Worm (Caenorhabditis elegans): Measurements from ENCODE around the gene mab-9.

Gene mab-9

ce11 chrII:475890-476420 is 39.9 kb upstream of the mab-9 start, which contains the start of gene nsun-1:
nsun-1 (minus strand) TSS chrII:475940.
- TF ChIP-seq fax-1 (tag; optimal IDR thresholded peaks at IDR 0.05) (no peak), ztf-16 (tag; optimal IDR thresholded peaks at IDR 0.05) (peak; percentile 22), pat-9 (tag; optimal IDR thresholded peaks at IDR 0.05) (peak; percentile 29), tbx-7 (tag; optimal IDR thresholded peaks at IDR 0.05) (peak; percentile 51), lin-11 (tag; optimal IDR thresholded peaks at IDR 0.05) (no peak), ets-4 (tag; optimal IDR thresholded peaks at IDR 0.05) (peak; percentile 66), nhr-232 (tag; optimal IDR thresholded peaks at IDR 0.05) (no peak), unc-42 (tag; optimal IDR thresholded peaks at IDR 0.05) (peak; percentile 68), pqm-1 (tag; optimal IDR thresholded peaks at IDR 0.05) (no peak), C08G9.2 (tag; optimal IDR thresholded peaks at IDR 0.05) (peak; percentile 83), rnt-1 (tag; optimal IDR thresholded peaks at IDR 0.05) (peak; percentile 64), dmd-4 (tag; optimal IDR thresholded peaks at IDR 0.05; ENCODE audit: borderline replicate concordance) (peak; percentile 32), tbx-2 (tag; optimal IDR thresholded peaks at IDR 0.05) (peak; percentile 70), ceh-6 (GFP tag; optimal IDR thresholded peaks at IDR 0.05) (no peak), K09A11.1 (tag; optimal IDR thresholded peaks at IDR 0.05; ENCODE audit: insufficient read depth) (no peak), Y22D7AL.16 (tag; optimal IDR thresholded peaks at IDR 0.05) (no peak), pax-1 (tag; optimal IDR thresholded peaks at IDR 0.05) (no peak), ref-2 (tag; optimal IDR thresholded peaks at IDR 0.05) (peak; percentile 49), ceh-34 (tag; optimal IDR thresholded peaks at IDR 0.05) (peak; percentile 5), ceh-2 (tag; optimal IDR thresholded peaks at IDR 0.05) (peak; percentile 83), hlh-8 (tag; optimal IDR thresholded peaks at IDR 0.05) (peak; percentile 40), ceh-48 (tag; optimal IDR thresholded peaks at IDR 0.05) (peak; percentile 34), gmeb-2 (tag; optimal IDR thresholded peaks at IDR 0.05) (no peak), ceh-31 (tag; optimal IDR thresholded peaks at IDR 0.05) (peak; percentile 88), ceh-19 (GFP tag; optimal IDR thresholded peaks at IDR 0.05) (peak; percentile 45), ceh-18 (tag; optimal IDR thresholded peaks at IDR 0.05) (peak; percentile 34), ceh-14 (tag; optimal IDR thresholded peaks at IDR 0.05) (peak; percentile 73), mec-3 (tag; optimal IDR thresholded peaks at IDR 0.05; ENCODE audit: borderline replicate concordance) (peak; percentile 45), zip-5 (tag; optimal IDR thresholded peaks at IDR 0.05) (peak; percentile 60), elt-2 (tag; optimal IDR thresholded peaks at IDR 0.05) (peak; percentile 14), hlh-30 (tag; optimal IDR thresholded peaks at IDR 0.05; ENCODE audit: insufficient read depth) (no peak), C38D4.7 (GFP tag; optimal IDR thresholded peaks at IDR 0.05) (no peak), sdc-2 (tag; optimal IDR thresholded peaks at IDR 0.05) (no peak), nfya-1 (tag; optimal IDR thresholded peaks at IDR 0.05) (peak; percentile 12), ahr-1 (tag; optimal IDR thresholded peaks at IDR 0.05) (no peak), lim-6 (tag; optimal IDR thresholded peaks at IDR 0.05) (peak; percentile 58)

- TF ChIP-seq lin-11 (tag; optimal IDR thresholded peaks at IDR 0.05) (no peak), nfya-1 (tag; optimal IDR thresholded peaks at IDR 0.05) (no peak), ceh-14 (tag; optimal IDR thresholded peaks at IDR 0.05) (peak; percentile 31), syd-9 (tag; optimal IDR thresholded peaks at IDR 0.05) (no peak), ceh-31 (tag; optimal IDR thresholded peaks at IDR 0.05) (peak; percentile 77), zip-5 (tag; optimal IDR thresholded peaks at IDR 0.05) (peak; percentile 40), pax-1 (tag; optimal IDR thresholded peaks at IDR 0.05) (peak; percentile 33), ceh-9 (tag; optimal IDR thresholded peaks at IDR 0.05) (no peak), hlh-8 (tag; optimal IDR thresholded peaks at IDR 0.05) (peak; percentile 57), dve-1 (tag; optimal IDR thresholded peaks at IDR 0.05) (no peak), nhr-232 (tag; optimal IDR thresholded peaks at IDR 0.05) (no peak), unc-55 (GFP tag; optimal IDR thresholded peaks at IDR 0.05) (no peak), pha-4 (tag; optimal IDR thresholded peaks at IDR 0.05) (no peak), ceh-2 (tag; optimal IDR thresholded peaks at IDR 0.05) (peak; percentile 66), C08G9.2 (tag; optimal IDR thresholded peaks at IDR 0.05) (peak; percentile 36), ets-4 (tag; optimal IDR thresholded peaks at IDR 0.05) (peak; percentile 63), tbx-7 (tag; optimal IDR thresholded peaks at IDR 0.05) (peak; percentile 40), unc-42 (tag; optimal IDR thresholded peaks at IDR 0.05) (peak; percentile 99), fax-1 (tag; optimal IDR thresholded peaks at IDR 0.05) (no peak), tbx-2 (tag; optimal IDR thresholded peaks at IDR 0.05) (peak; percentile 38)
These were observed 31.4 kb upstream of the mab-9 start, which contains the start of the genes gldi-1 and prp-21 for ce11 chrII:484328-484916. gldi-1 (minus strand) TSS chrII:484378. prp-21 (plus strand) TSS chrII:484866.

Measured in whole organism, late embryonic.